Fruit fly (Drosophila melanogaster): ENCODE data around the gene tomb.

The tomb gene

dm6 chr2L:5546518-5547287 is 10.1 kb upstream of the tomb start, which contains the start of gene Oscillin (continued):
- peak; percentile 57; the same call in 1 of the 3 replicates for TF ChIP-seq CG8119 (GFP tag; IDR thresholded peaks at IDR 0.05)
- TF ChIP-seq CG1621 (tag; optimal IDR thresholded peaks at IDR 0.05), result no peak
- peak; percentile 78 for TF ChIP-seq CG32006 (GFP tag; optimal IDR thresholded peaks at IDR 0.05)
- TF ChIP-seq CG16779 (tag; optimal IDR thresholded peaks at IDR 0.05), result peak; percentile 22
- TF ChIP-seq CG10669 (GFP tag; optimal IDR thresholded peaks at IDR 0.05), result peak; percentile 62
- peak; percentile 68 for TF ChIP-seq CG31627 (GFP tag; optimal IDR thresholded peaks at IDR 0.05)
- peak; percentile 70 for TF ChIP-seq spab (GFP tag; optimal IDR thresholded peaks at IDR 0.05)
- TF ChIP-seq cyc (GFP tag; optimal IDR thresholded peaks at IDR 0.05), result peak; percentile 65
- TF ChIP-seq eg (GFP tag; IDR thresholded peaks at IDR 0.05), result peak; percentile 86
- TF ChIP-seq dac (GFP tag; optimal IDR thresholded peaks at IDR 0.05), result no peak
- TF ChIP-seq Eip93F (GFP tag; optimal IDR thresholded peaks at IDR 0.05), result no peak
- peak in 1 of 2 experiments; percentile 67 for TF ChIP-seq salr (GFP tag; optimal IDR thresholded peaks at IDR 0.05)
- TF ChIP-seq CG15336 (GFP tag; IDR thresholded peaks at IDR 0.05), result peak; percentile 73
- TF ChIP-seq CG9139 (GFP tag; optimal IDR thresholded peaks at IDR 0.05), result no peak
- TF ChIP-seq OdsH (GFP tag; optimal IDR thresholded peaks at IDR 0.05), result peak; percentile 37
- peak; percentile 63 for TF ChIP-seq Gug (GFP tag; IDR thresholded peaks at IDR 0.05)
- TF ChIP-seq Blimp-1 (GFP tag; optimal IDR thresholded peaks at IDR 0.05), result peak; percentile 97

- TF ChIP-seq Eip75B (GFP tag; optimal IDR thresholded peaks at IDR 0.05) (no peak), CG9139 (GFP tag; optimal IDR thresholded peaks at IDR 0.05) (peak; percentile 15), Blimp-1 (GFP tag; optimal IDR thresholded peaks at IDR 0.05) (no peak), acj6 (GFP tag; optimal IDR thresholded peaks at IDR 0.05) (no peak), CG31627 (GFP tag; optimal IDR thresholded peaks at IDR 0.05) (no peak), CG16779 (tag; optimal IDR thresholded peaks at IDR 0.05) (no peak), Sox102F (GFP tag; optimal IDR thresholded peaks at IDR 0.05) (no peak), eg (GFP tag; IDR thresholded peaks at IDR 0.05) (no peak), CG6163 (GFP tag; IDR thresholded peaks at IDR 0.05) (no peak), Met (GFP tag; optimal IDR thresholded peaks at IDR 0.05) (no peak), CG1621 (tag; optimal IDR thresholded peaks at IDR 0.05) (peak; percentile 61), Eip93F (GFP tag; optimal IDR thresholded peaks at IDR 0.05) (no peak), fd59A (GFP tag; optimal IDR thresholded peaks at IDR 0.05) (peak; percentile 4), salr (GFP tag; optimal IDR thresholded peaks at IDR 0.05) (no peak), CG4318 (GFP tag; optimal IDR thresholded peaks at IDR 0.05) (no peak), net (GFP tag; optimal IDR thresholded peaks at IDR 0.05) (no peak), Lpt (GFP tag; optimal IDR thresholded peaks at IDR 0.05) (peak; percentile 45), CG6808 (GFP tag; optimal IDR thresholded peaks at IDR 0.05) (no peak), ss (GFP tag; optimal IDR thresholded peaks at IDR 0.05) (no peak)
Measured at dm6 chr2L:5546207-5546517, 9.6 kb upstream of the tomb start.

dm6 chr2L:5542944-5543515 is 6.5 kb upstream of the tomb start:
- TF ChIP-seq CG31627 (GFP tag; optimal IDR thresholded peaks at IDR 0.05), result peak; percentile 13
- TF ChIP-seq achi (GFP tag; optimal IDR thresholded peaks at IDR 0.05), result no peak
- peak in 1 of 2 experiments; percentile 43 for TF ChIP-seq ss (GFP tag; optimal IDR thresholded peaks at IDR 0.05)
- TF ChIP-seq net (GFP tag; optimal IDR thresholded peaks at IDR 0.05), result no peak
- TF ChIP-seq dsx (GFP tag; optimal IDR thresholded peaks at IDR 0.05; ENCODE audit: poor library complexity, severe bottlenecking), result no peak
- TF ChIP-seq Ets21C (GFP tag; optimal IDR thresholded peaks at IDR 0.05), result no peak
- TF ChIP-seq CG32006 (GFP tag; optimal IDR thresholded peaks at IDR 0.05), result no peak
- peak; percentile 42 for TF ChIP-seq Lpt (GFP tag; optimal IDR thresholded peaks at IDR 0.05)
- TF ChIP-seq svp (GFP tag), result peak; percentile 54
- peak; percentile 73 for TF ChIP-seq Eip78C (GFP tag)
- TF ChIP-seq CG8319 (GFP tag; optimal IDR thresholded peaks at IDR 0.05), result no peak
- peak; percentile 76 for TF ChIP-seq eg (GFP tag; IDR thresholded peaks at IDR 0.05)
- no peak for TF ChIP-seq fd59A (GFP tag; optimal IDR thresholded peaks at IDR 0.05)
- no peak for TF ChIP-seq spab (GFP tag; optimal IDR thresholded peaks at IDR 0.05)
- no peak for TF ChIP-seq fkh (GFP tag; optimal IDR thresholded peaks at IDR 0.05)
- peak; percentile 29 for TF ChIP-seq pdm3 (GFP tag; optimal IDR thresholded peaks at IDR 0.05)
- peak; percentile 34; the same call in 1 of the 2 replicates for TF ChIP-seq Gug (GFP tag; IDR thresholded peaks at IDR 0.05)
- peak; percentile 2 for TF ChIP-seq CG3032 (tag; optimal IDR thresholded peaks at IDR 0.05)
- TF ChIP-seq CG6163 (GFP tag; IDR thresholded peaks at IDR 0.05), result peak; percentile 55; the same call in 1 of the 3 replicates
- peak; percentile 33 for TF ChIP-seq cyc (GFP tag; optimal IDR thresholded peaks at IDR 0.05)
- TF ChIP-seq dac (GFP tag; optimal IDR thresholded peaks at IDR 0.05), result peak; percentile 17
- no peak for TF ChIP-seq Blimp-1 (GFP tag; optimal IDR thresholded peaks at IDR 0.05)
- TF ChIP-seq esn (GFP tag; optimal IDR thresholded peaks at IDR 0.05), result peak; percentile 24
- TF ChIP-seq salr (GFP tag; optimal IDR thresholded peaks at IDR 0.05), result no peak
- peak; percentile 11 for TF ChIP-seq Ets96B (tag; optimal IDR thresholded peaks at IDR 0.05)
- peak; percentile 32 for TF ChIP-seq Hr39 (GFP tag; optimal IDR thresholded peaks at IDR 0.05)
- no peak for TF ChIP-seq Eip93F (GFP tag; optimal IDR thresholded peaks at IDR 0.05)
- TF ChIP-seq CG11902 (GFP tag; optimal IDR thresholded peaks at IDR 0.05), result no peak
- no peak for TF ChIP-seq acj6 (GFP tag; optimal IDR thresholded peaks at IDR 0.05)
- no peak for TF ChIP-seq CG6854 (GFP tag; optimal IDR thresholded peaks at IDR 0.05)
- peak; percentile 65 for TF ChIP-seq CG15336 (GFP tag; IDR thresholded peaks at IDR 0.05)

Data from whole organism, prepupa.